1 fruit fly cellular context compared by ENCODE assay signal in the genomic region with DNA sequence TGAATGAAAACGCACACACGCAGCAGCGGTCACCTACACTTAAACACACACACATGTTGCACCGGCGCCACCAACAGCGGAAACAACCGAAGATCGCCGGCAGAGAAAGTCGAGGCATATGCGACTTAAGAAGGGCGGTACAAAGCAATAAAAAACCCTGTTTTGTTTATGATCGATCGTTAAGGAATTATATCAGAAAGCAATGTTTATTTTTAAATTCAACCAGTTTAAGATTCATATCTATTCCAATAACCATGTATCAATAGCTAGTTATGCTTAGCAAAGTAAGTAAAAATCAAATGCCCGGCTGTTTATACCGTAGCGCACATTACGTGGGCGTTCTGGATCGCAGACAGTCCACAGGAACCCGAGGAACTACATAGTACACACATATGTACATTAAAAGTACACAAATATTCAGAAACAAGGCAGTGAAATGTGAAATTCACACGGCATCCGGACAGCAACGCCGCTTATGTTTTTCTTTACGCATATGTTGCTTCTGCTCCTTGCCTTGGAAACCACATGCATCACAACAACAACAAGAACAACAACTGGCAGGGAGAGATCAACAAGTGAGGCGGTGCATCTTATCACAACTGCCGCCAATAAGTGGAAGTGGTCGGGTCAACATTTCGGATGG.
TF ChIP-seq lines count a peak whose summit lies in the region.

No protein-coding gene starts in this region.

TF ChIP-seq in whole organism, embryonic, 481 proteins besides CTCF, POLR2A, EP300 and RAD21 (continued from another document):
- peak; percentile 94 for TF ChIP-seq mam (GFP tag; optimal IDR thresholded peaks at IDR 0.05; lab: Kevin White, UChicago)
- peak; percentile 81 for TF ChIP-seq Fer2 (tag; optimal IDR thresholded peaks at IDR 0.05; lab: Kevin White, UChicago)
- TF ChIP-seq fd102C (GFP tag; optimal IDR thresholded peaks at IDR 0.05; lab: Kevin White, UChicago) = peak; percentile 98
- TF ChIP-seq sna (GFP tag; IDR thresholded peaks at IDR 0.05; lab: Robert Waterston, UW; ENCODE audit: partially characterized antibody) = no peak
- peak; percentile 95 for TF ChIP-seq CG13775 (GFP tag; optimal IDR thresholded peaks at IDR 0.05; lab: Kevin White, UChicago)
- TF ChIP-seq Bdp1 (GFP tag; optimal IDR thresholded peaks at IDR 0.05; lab: Kevin White, UChicago) = peak; percentile 92
- no peak for TF ChIP-seq Dfd (GFP tag; optimal IDR thresholded peaks at IDR 0.05; lab: Kevin White, UChicago)
- peak; percentile 99 for TF ChIP-seq vvl (GFP tag; IDR thresholded peaks at IDR 0.05; lab: Robert Waterston, UW)
- peak; percentile 97 for TF ChIP-seq tap (tag; optimal IDR thresholded peaks at IDR 0.05; lab: Kevin White, UChicago)
- TF ChIP-seq CG31365 (tag; optimal IDR thresholded peaks at IDR 0.05; lab: Kevin White, UChicago) = peak; percentile 88
- peak; percentile 83 for TF ChIP-seq sima (GFP tag; optimal IDR thresholded peaks at IDR 0.05; lab: Kevin White, UChicago)
- TF ChIP-seq Ptx1 (GFP tag; IDR thresholded peaks at IDR 0.05; lab: Robert Waterston, UW) = peak; percentile 97
- TF ChIP-seq CG6272 (GFP tag; IDR thresholded peaks at IDR 0.05; lab: Robert Waterston, UW) = peak; percentile 96
